Worm (Caenorhabditis elegans): ENCODE measurements around the gene hadb-1.

Gene hadb-1

ce11 chrIII:8653457-8653856, 34.8 kb downstream of the hadb-1 start:
- TF ChIP-seq blmp-1 (tag; optimal IDR thresholded peaks at IDR 0.05) (no peak), nhr-28 (tag; optimal IDR thresholded peaks at IDR 0.05) (no peak), unc-62 (GFP tag; optimal IDR thresholded peaks at IDR 0.05) (no peak), nhr-237 (tag; optimal IDR thresholded peaks at IDR 0.05) (no peak), ces-1 (GFP tag; optimal IDR thresholded peaks at IDR 0.05) (no peak), tbx-8 (GFP tag; optimal IDR thresholded peaks at IDR 0.05) (no peak), hlh-1 (tag; optimal IDR thresholded peaks at IDR 0.05) (no peak), mab-5 (tag; optimal IDR thresholded peaks at IDR 0.05) (no peak), ceh-39 (tag; optimal IDR thresholded peaks at IDR 0.05) (no peak), lin-32 (GFP tag; optimal IDR thresholded peaks at IDR 0.05) (no peak), sem-2 (GFP tag; optimal IDR thresholded peaks at IDR 0.05) (no peak), elt-1 (tag; optimal IDR thresholded peaks at IDR 0.05; ENCODE audit: borderline replicate concordance, insufficient read depth) (no peak), nhr-2 (tag; optimal IDR thresholded peaks at IDR 0.05) (no peak), drap-1 (GFP tag; optimal IDR thresholded peaks at IDR 0.05) (no peak), ceh-83 (GFP tag; optimal IDR thresholded peaks at IDR 0.05) (no peak), bed-3 (GFP tag; optimal IDR thresholded peaks at IDR 0.05) (no peak), mls-2 (tag; optimal IDR thresholded peaks at IDR 0.05) (no peak), flh-1 (GFP tag; optimal IDR thresholded peaks at IDR 0.05) (no peak), ztf-11 (tag; optimal IDR thresholded peaks at IDR 0.05) (no peak)

- peak; percentile 25 for TF ChIP-seq ceh-43 (GFP tag; optimal IDR thresholded peaks at IDR 0.05)
- TF ChIP-seq elt-1 (tag; optimal IDR thresholded peaks at IDR 0.05; ENCODE audit: borderline replicate concordance, insufficient read depth) = no peak
- TF ChIP-seq pha-4 (tag; optimal IDR thresholded peaks at IDR 0.05) = no peak
- no peak for TF ChIP-seq tbx-8 (GFP tag; optimal IDR thresholded peaks at IDR 0.05)
- peak; percentile 66 for TF ChIP-seq ceh-83 (GFP tag; optimal IDR thresholded peaks at IDR 0.05)
- peak; percentile 66 for TF ChIP-seq mls-2 (tag; optimal IDR thresholded peaks at IDR 0.05)
- peak; percentile 57 for TF ChIP-seq drap-1 (GFP tag; optimal IDR thresholded peaks at IDR 0.05)
- peak; percentile 6 for TF ChIP-seq ztf-11 (tag; optimal IDR thresholded peaks at IDR 0.05)
- peak; percentile 32 for TF ChIP-seq cnd-1 (tag; optimal IDR thresholded peaks at IDR 0.05)
- TF ChIP-seq lin-13 (tag; optimal IDR thresholded peaks at IDR 0.05) = no peak
- peak; percentile 57 for TF ChIP-seq M03D4.4 (tag; optimal IDR thresholded peaks at IDR 0.05)
- TF ChIP-seq sptf-1 (tag; optimal IDR thresholded peaks at IDR 0.05) = peak; percentile 64
- no peak for TF ChIP-seq mab-5 (tag; optimal IDR thresholded peaks at IDR 0.05)
- TF ChIP-seq unc-62 (GFP tag; optimal IDR thresholded peaks at IDR 0.05) = peak; percentile 21
- TF ChIP-seq sem-2 (GFP tag; optimal IDR thresholded peaks at IDR 0.05) = peak; percentile 44
- peak; percentile 5 for TF ChIP-seq bed-3 (GFP tag; optimal IDR thresholded peaks at IDR 0.05)
- no peak for TF ChIP-seq lsy-2 (tag; optimal IDR thresholded peaks at IDR 0.05)
- no peak for TF ChIP-seq flh-1 (GFP tag; optimal IDR thresholded peaks at IDR 0.05)
- TF ChIP-seq ces-1 (GFP tag; optimal IDR thresholded peaks at IDR 0.05) = no peak
- TF ChIP-seq lin-32 (GFP tag; optimal IDR thresholded peaks at IDR 0.05) = peak; percentile 42
- peak; percentile 48 for TF ChIP-seq unc-120 (tag; optimal IDR thresholded peaks at IDR 0.05; ENCODE audit: poor library complexity, severe bottlenecking)
These were observed 35.4 kb downstream of the hadb-1 start for ce11 chrIII:8652922-8653321.

ce11 chrIII:8652112-8652694, 36.1 kb downstream of the hadb-1 start:
- no peak for TF ChIP-seq flh-1 (GFP tag; optimal IDR thresholded peaks at IDR 0.05)
- no peak for TF ChIP-seq ceh-39 (tag; optimal IDR thresholded peaks at IDR 0.05)
- no peak for TF ChIP-seq zip-8 (tag; optimal IDR thresholded peaks at IDR 0.05)
- TF ChIP-seq ham-2 (GFP tag; optimal IDR thresholded peaks at IDR 0.05) = no peak

ce11 chrIII:8650235-8650817, 38.0 kb downstream of the hadb-1 start, which contains the start of gene flp-23:
flp-23 (plus strand) TSS chrIII:8650767.
- TF ChIP-seq sem-2 (GFP tag; optimal IDR thresholded peaks at IDR 0.05) (peak; percentile 73), pha-4 (tag; optimal IDR thresholded peaks at IDR 0.05) (no peak), ztf-11 (tag; optimal IDR thresholded peaks at IDR 0.05) (no peak), ceh-43 (GFP tag; optimal IDR thresholded peaks at IDR 0.05) (peak; percentile 71), lin-13 (tag; optimal IDR thresholded peaks at IDR 0.05) (no peak), ceh-39 (tag; optimal IDR thresholded peaks at IDR 0.05) (no peak), unc-120 (tag; optimal IDR thresholded peaks at IDR 0.05; ENCODE audit: poor library complexity, severe bottlenecking) (peak; percentile 66), M03D4.4 (tag; optimal IDR thresholded peaks at IDR 0.05) (peak; percentile 85), cnd-1 (tag; optimal IDR thresholded peaks at IDR 0.05) (peak; percentile 78), flh-1 (GFP tag; optimal IDR thresholded peaks at IDR 0.05) (peak; percentile 52), bed-3 (GFP tag; optimal IDR thresholded peaks at IDR 0.05) (peak; percentile 68), tbx-8 (GFP tag; optimal IDR thresholded peaks at IDR 0.05) (no peak), mls-2 (tag; optimal IDR thresholded peaks at IDR 0.05) (peak; percentile 87), blmp-1 (tag; optimal IDR thresholded peaks at IDR 0.05) (peak; percentile 22), unc-39 (tag; optimal IDR thresholded peaks at IDR 0.05) (no peak), ceh-83 (GFP tag; optimal IDR thresholded peaks at IDR 0.05) (peak; percentile 89), nhr-2 (tag; optimal IDR thresholded peaks at IDR 0.05) (no peak), ham-2 (GFP tag; optimal IDR thresholded peaks at IDR 0.05) (peak; percentile 34), ces-1 (GFP tag; optimal IDR thresholded peaks at IDR 0.05) (peak; percentile 6), unc-62 (GFP tag; optimal IDR thresholded peaks at IDR 0.05) (no peak), hlh-1 (tag; optimal IDR thresholded peaks at IDR 0.05) (peak; percentile 0), snpc-4 (tag; optimal IDR thresholded peaks at IDR 0.05) (no peak), nhr-12 (tag; optimal IDR thresholded peaks at IDR 0.05) (no peak), nhr-237 (tag; optimal IDR thresholded peaks at IDR 0.05) (no peak), lin-32 (GFP tag; optimal IDR thresholded peaks at IDR 0.05) (peak; percentile 50), sptf-1 (tag; optimal IDR thresholded peaks at IDR 0.05) (peak; percentile 88), elt-1 (tag; optimal IDR thresholded peaks at IDR 0.05; ENCODE audit: borderline replicate concordance, insufficient read depth) (no peak), drap-1 (GFP tag; optimal IDR thresholded peaks at IDR 0.05) (peak; percentile 80), mep-1 (tag; optimal IDR thresholded peaks at IDR 0.05) (peak; percentile 12), nhr-76 (tag; optimal IDR thresholded peaks at IDR 0.05) (no peak), mab-5 (tag; optimal IDR thresholded peaks at IDR 0.05) (no peak), elt-3 (tag; optimal IDR thresholded peaks at IDR 0.05) (no peak), zip-8 (tag; optimal IDR thresholded peaks at IDR 0.05) (no peak), nhr-28 (tag; optimal IDR thresholded peaks at IDR 0.05) (no peak), lsy-2 (tag; optimal IDR thresholded peaks at IDR 0.05) (no peak)

All from whole organism, mixed stage, embryonic.